Fruit fly (Drosophila melanogaster) whole organism, pupa: ENCODE results near the gene CG7166.

Experiments used
- CG10348 ChIP-seq: fragments of 200-800 bp; sonication (Bioruptor generic); IDR thresholded peaks from 2 replicates; pipeline ENCODE4 v1.3.6; 2022; ENCODE audit warnings: missing biosample characterization, missing genetic modification characterization
- CG13204 ChIP-seq: fragments of 200-800 bp; sonication (Bioruptor generic); optimal IDR thresholded peaks from 2 replicates; lab custom pipeline; 2018; ENCODE audit warnings: missing biosample characterization, mild to moderate bottlenecking, missing genetic modification characterization, moderate library complexity
- CG17806 ChIP-seq: fragments of 200-800 bp; sonication (Bioruptor generic); optimal IDR thresholded peaks from 2 replicates; lab custom pipeline; 2018; ENCODE audit warnings: missing biosample characterization, mild to moderate bottlenecking, missing genetic modification characterization, moderate library complexity
- CG32121 ChIP-seq: fragments of 200-800 bp; sonication (Bioruptor generic); IDR thresholded peaks from 2 replicates; pipeline ENCODE4 v1.3.6; 2022; ENCODE audit warnings: missing biosample characterization, missing genetic modification characterization
- CG4496 ChIP-seq: fragments of 200-800 bp; sonication (Bioruptor generic); IDR thresholded peaks from 3 replicates; pipeline ENCODE4 v1.3.6; 2022; ENCODE audit warnings: missing biosample characterization, missing genetic modification characterization
- D1 ChIP-seq: fragments of 200-800 bp; sonication (Bioruptor generic); optimal IDR thresholded peaks from 2 replicates; lab custom pipeline; 2018; ENCODE audit warnings: missing biosample characterization, mild to moderate bottlenecking, missing genetic modification characterization, moderate library complexity
- EcR ChIP-seq: fragments of 200-800 bp; sonication (Bioruptor generic); optimal IDR thresholded peaks from 3 replicates; lab custom pipeline; 2019; ENCODE audit warnings: missing biosample characterization, missing genetic modification characterization, mild to moderate bottlenecking, moderate library complexity, missing genetic modification reagents
- Ets98B ChIP-seq: fragments of 200-800 bp; sonication (Bioruptor generic); IDR thresholded peaks from 2 replicates; pipeline ENCODE4 v1.3.6; 2022; ENCODE audit warnings: missing biosample characterization, missing genetic modification characterization
- Pif1A ChIP-seq: fragments of 200-800 bp; sonication (Bioruptor generic); optimal IDR thresholded peaks from 3 replicates; lab custom pipeline; 2016; ENCODE audit warnings: missing biosample characterization, missing genetic modification characterization
- Snoo ChIP-seq: fragments of 200-800 bp; sonication (Bioruptor generic); optimal IDR thresholded peaks from 3 replicates; lab custom pipeline; 2017; ENCODE audit warnings: missing biosample characterization, mild to moderate bottlenecking, missing genetic modification characterization, inconsistent platforms
- gl ChIP-seq: fragments of 200-800 bp; sonication (Bioruptor generic); optimal IDR thresholded peaks from 2 replicates; lab custom pipeline; 2018; ENCODE audit warnings: missing biosample characterization, mild to moderate bottlenecking, missing genetic modification characterization

- no peak for TF ChIP-seq CG13204 (GFP tag; lab: Kevin White, UChicago)
- peak; percentile 58 for TF ChIP-seq EcR (GFP tag; lab: Kevin White, UChicago)
- TF ChIP-seq Pif1A (GFP tag; lab: Kevin White, UChicago): no peak
- no peak for TF ChIP-seq Ets98B (GFP tag; lab: Robert Waterston, UW)
- peak; percentile 7 for TF ChIP-seq Snoo (tag; lab: Kevin White, UChicago)
- no peak for TF ChIP-seq D1
- TF ChIP-seq CG32121 (GFP tag; lab: Robert Waterston, UW): no peak; the same call in 1 of the 2 replicates
- peak; percentile 64; the same call in 2 of the 3 replicates for TF ChIP-seq CG4496 (GFP tag; lab: Robert Waterston, UW)
- peak; percentile 16 for TF ChIP-seq CG17806 (tag; lab: Kevin White, UChicago)
- no peak for TF ChIP-seq CG10348 (GFP tag; lab: Robert Waterston, UW)
- peak; percentile 37 for TF ChIP-seq gl (tag; lab: Kevin White, UChicago)
Observed at dm6 chr3L:21640815-21641214, 15.4 kb upstream of the CG7166 start, which contains the start of gene Atox1.
